Worm (Caenorhabditis elegans) whole organism, young adult: ENCODE data around the gene mrps-26.
A peak's percentile ranks its signal among the peaks of the same experiment; 100 is the strongest.

Experiments used
- C17E4.6 ChIP-seq: fragments of 200-800 bp; sonication (Bioruptor generic); IDR thresholded peaks from 2 replicates; pipeline ENCODE4 v1.3.6; 2022; ENCODE audit warnings: missing genetic modification reagents, missing genetic modification characterization, missing compliant biosample characterization
- F22D6.2 ChIP-seq: sonication (generic microtip); optimal IDR thresholded peaks from 2 replicates; lab custom pipeline; 2016; ENCODE audit warnings: mild to moderate bottlenecking, missing genetic modification characterization, missing compliant biosample characterization
- F23B12.7 ChIP-seq: sonication (generic microtip); optimal IDR thresholded peaks from 2 replicates; lab custom pipeline; 2017; ENCODE audit warnings: missing genetic modification characterization, mild to moderate bottlenecking, missing compliant biosample characterization, antibody characterized with exemption, moderate library complexity; ENCODE audit not compliant: insufficient read depth
- F33H1.4 ChIP-seq: fragments of 200-800 bp; sonication (Bioruptor generic); IDR thresholded peaks from 2 replicates; pipeline ENCODE4 v1.3.6; 2022; ENCODE audit warnings: missing genetic modification reagents, missing genetic modification characterization, missing compliant biosample characterization
- F57A8.1 ChIP-seq: fragments of 200-800 bp; sonication (Bioruptor generic); optimal IDR thresholded peaks from 2 replicates; lab custom pipeline; 2018; ENCODE audit warnings: mild to moderate bottlenecking, missing genetic modification characterization, moderate library complexity, missing compliant biosample characterization
- F57C9.4 ChIP-seq: sonication (generic microtip); optimal IDR thresholded peaks from 2 replicates; lab custom pipeline; 2017; ENCODE audit warnings: mild to moderate bottlenecking, missing genetic modification characterization, missing compliant biosample characterization
- aptf-2 ChIP-seq: fragments of 200-800 bp; sonication (Bioruptor generic); conservative IDR thresholded peaks from 2 replicates; pipeline ENCODE4 v1.3.6; 2022; ENCODE audit warnings: missing genetic modification reagents, missing genetic modification characterization, missing compliant biosample characterization
- athp-1 ChIP-seq: sonication (generic microtip); optimal IDR thresholded peaks from 2 replicates; lab custom pipeline; 2017; ENCODE audit warnings: mild to moderate bottlenecking, missing genetic modification characterization, missing compliant biosample characterization
- attf-3 ChIP-seq: fragments of 200-800 bp; sonication (Bioruptor generic); conservative IDR thresholded peaks from 2 replicates; pipeline ENCODE4 v1.3.6; 2022; ENCODE audit warnings: missing genetic modification reagents, missing genetic modification characterization, missing compliant biosample characterization
- attf-5 ChIP-seq: fragments of 200-800 bp; sonication (Bioruptor generic); optimal IDR thresholded peaks from 2 replicates; lab custom pipeline; 2018; ENCODE audit warnings: mild to moderate bottlenecking, missing genetic modification characterization, missing compliant biosample characterization
- attf-6 ChIP-seq: fragments of 200-800 bp; sonication (Bioruptor generic); IDR thresholded peaks from 2 replicates; pipeline ENCODE4 v1.3.6; 2022; ENCODE audit warnings: missing genetic modification reagents, missing genetic modification characterization, missing compliant biosample characterization
- bed-1 ChIP-seq: fragments of 200-800 bp; sonication (Bioruptor generic); IDR thresholded peaks from 2 replicates; pipeline ENCODE4 v1.3.6; 2022; ENCODE audit warnings: missing genetic modification reagents, missing genetic modification characterization, missing compliant biosample characterization
- bed-2 ChIP-seq: fragments of 200-800 bp; sonication (Bioruptor generic); IDR thresholded peaks from 2 replicates; pipeline ENCODE4 v1.3.6; 2022; ENCODE audit warnings: missing genetic modification reagents, missing genetic modification characterization, missing compliant biosample characterization
- dox-1 ChIP-seq: fragments of 200-800 bp; sonication (Bioruptor generic); IDR thresholded peaks from 2 replicates; pipeline ENCODE4 v1.3.6; 2022; ENCODE audit warnings: missing genetic modification reagents, missing genetic modification characterization, missing compliant biosample characterization
- efl-1 ChIP-seq: fragments of 150-350 bp; optimal IDR thresholded peaks from 2 replicates; lab custom pipeline; 2014; ENCODE audit warnings: missing biosample characterization, missing genetic modification reagents, missing genetic modification characterization
- ekl-4 ChIP-seq: fragments of 200-800 bp; sonication (Bioruptor generic); IDR thresholded peaks from 2 replicates; pipeline ENCODE4 v1.3.6; 2022; ENCODE audit warnings: missing genetic modification reagents, missing genetic modification characterization, missing compliant biosample characterization
- ets-4 ChIP-seq: fragments of 200-800 bp; sonication (Bioruptor generic); optimal IDR thresholded peaks from 2 replicates; lab custom pipeline; 2018; ENCODE audit warnings: mild to moderate bottlenecking, missing genetic modification characterization, missing compliant biosample characterization
- fkh-3 ChIP-seq: sonication (generic microtip); optimal IDR thresholded peaks from 2 replicates; lab custom pipeline; 2016; ENCODE audit warnings: mild to moderate bottlenecking, missing genetic modification characterization, missing compliant biosample characterization
- gei-17 ChIP-seq: fragments of 200-800 bp; sonication (Bioruptor generic); optimal IDR thresholded peaks from 2 replicates; lab custom pipeline; 2018; ENCODE audit warnings: mild to moderate bottlenecking, missing genetic modification characterization, missing compliant biosample characterization
- hlh-12 ChIP-seq: sonication (generic microtip); optimal IDR thresholded peaks from 2 replicates; lab custom pipeline; 2016; ENCODE audit warnings: missing genetic modification characterization, missing compliant biosample characterization
- hmg-1.2 ChIP-seq: fragments of 200-800 bp; sonication (Bioruptor generic); IDR thresholded peaks from 2 replicates; pipeline ENCODE4 v1.3.6; 2022; ENCODE audit warnings: missing genetic modification reagents, missing genetic modification characterization, missing compliant biosample characterization
- hmg-20 ChIP-seq: fragments of 200-800 bp; sonication (Bioruptor generic); IDR thresholded peaks from 2 replicates; pipeline ENCODE4 v1.3.6; 2022; ENCODE audit warnings: missing genetic modification reagents, missing genetic modification characterization, missing compliant biosample characterization
- hsf-1 ChIP-seq: fragments of 200-800 bp; sonication (Bioruptor generic); IDR thresholded peaks from 2 replicates; pipeline ENCODE4 v1.3.6; 2022; ENCODE audit warnings: missing genetic modification reagents, missing genetic modification characterization, missing compliant biosample characterization
- lin-35 ChIP-seq, 3 experiments: fragments of 150-350 bp in 2 of 3; sonication (generic microtip) in 1 of 3; optimal IDR thresholded peaks; 2 replicates each; lab custom pipeline; 2014 to 2018; ENCODE audit warnings: missing biosample characterization in 3 of 3, missing genetic modification characterization in 3 of 3, missing genetic modification reagents in 3 of 3
- lin-54 ChIP-seq: fragments of 200-800 bp; sonication (Bioruptor generic); optimal IDR thresholded peaks from 2 replicates; lab custom pipeline; 2018; ENCODE audit warnings: mild to moderate bottlenecking, missing genetic modification characterization, missing compliant biosample characterization
- lir-1 ChIP-seq: fragments of 200-800 bp; sonication (Bioruptor generic); conservative IDR thresholded peaks from 2 replicates; pipeline ENCODE4 v1.3.6; 2022; ENCODE audit warnings: missing genetic modification reagents, missing genetic modification characterization, missing compliant biosample characterization
- lsl-1 ChIP-seq: fragments of 200-800 bp; sonication (Bioruptor generic); optimal IDR thresholded peaks from 2 replicates; lab custom pipeline; 2018; ENCODE audit warnings: mild to moderate bottlenecking, missing genetic modification characterization, moderate library complexity, missing compliant biosample characterization
- madf-6 ChIP-seq: fragments of 200-800 bp; sonication (Bioruptor generic); IDR thresholded peaks from 2 replicates; pipeline ENCODE4 v1.3.6; 2022; ENCODE audit warnings: missing genetic modification reagents, missing genetic modification characterization, missing compliant biosample characterization
- madf-8 ChIP-seq: fragments of 200-800 bp; sonication (Bioruptor generic); conservative IDR thresholded peaks from 2 replicates; pipeline ENCODE4 v1.3.6; 2022; ENCODE audit warnings: missing genetic modification reagents, missing genetic modification characterization, missing compliant biosample characterization
- mes-4 ChIP-seq: sonication (generic microtip); optimal IDR thresholded peaks from 2 replicates; lab custom pipeline; 2016; ENCODE audit warnings: missing genotype, missing genetic modification characterization, missing compliant biosample characterization
- nfya-2 ChIP-seq: fragments of 200-800 bp; sonication (Bioruptor generic); IDR thresholded peaks from 2 replicates; pipeline ENCODE4 v1.3.6; 2022; ENCODE audit warnings: missing genetic modification reagents, missing genetic modification characterization, missing compliant biosample characterization
- nfyb-1 ChIP-seq: fragments of 200-800 bp; sonication (Bioruptor generic); IDR thresholded peaks from 2 replicates; pipeline ENCODE4 v1.3.6; 2022; ENCODE audit warnings: missing genetic modification reagents, missing genetic modification characterization, missing compliant biosample characterization
- nhr-27 ChIP-seq: fragments of 200-800 bp; sonication (Bioruptor generic); optimal IDR thresholded peaks from 2 replicates; lab custom pipeline; 2018; ENCODE audit warnings: mild to moderate bottlenecking, missing genetic modification characterization, moderate library complexity, missing compliant biosample characterization
- nhr-80 ChIP-seq: sonication (generic microtip); optimal IDR thresholded peaks from 2 replicates; lab custom pipeline; 2016; ENCODE audit warnings: missing genetic modification characterization, missing compliant biosample characterization
- pbrm-1 ChIP-seq: fragments of 200-800 bp; sonication (Bioruptor generic); IDR thresholded peaks from 2 replicates; pipeline ENCODE4 v1.3.6; 2022; ENCODE audit warnings: missing genetic modification reagents, missing genetic modification characterization, missing compliant biosample characterization
- rcor-1 ChIP-seq: fragments of 200-800 bp; sonication (Bioruptor generic); IDR thresholded peaks from 2 replicates; pipeline ENCODE4 v1.3.6; 2022; ENCODE audit warnings: missing genetic modification reagents, missing genetic modification characterization, missing compliant biosample characterization
- rpc-1 ChIP-seq, 2 experiments: fragments of 150-350 bp in 1 of 2; sonication (generic microtip) in 1 of 2; optimal IDR thresholded peaks; 2 replicates each; lab custom pipeline; 2014 to 2018; ENCODE audit warnings: missing biosample characterization in 1 of 2, missing genetic modification characterization in 1 of 2, missing genetic modification reagents in 1 of 2, missing genotype in 1 of 2
- sdz-38 ChIP-seq: sonication (generic microtip); optimal IDR thresholded peaks from 2 replicates; lab custom pipeline; 2016; ENCODE audit warnings: missing genotype, missing genetic modification characterization, missing compliant biosample characterization
- snpc-3.4 ChIP-seq: sonication (generic microtip); optimal IDR thresholded peaks from 2 replicates; lab custom pipeline; 2017; ENCODE audit warnings: missing genetic modification characterization, mild to moderate bottlenecking, missing compliant biosample characterization, antibody characterized with exemption, moderate library complexity, missing genotype, missing genetic modification reagents
- tbx-9 ChIP-seq: sonication (generic microtip); optimal IDR thresholded peaks from 2 replicates; lab custom pipeline; 2016; ENCODE audit warnings: borderline replicate concordance, missing genetic modification characterization, inconsistent platforms, missing compliant biosample characterization
- xnd-1 ChIP-seq: sonication (generic microtip); optimal IDR thresholded peaks from 2 replicates; lab custom pipeline; 2016; ENCODE audit warnings: missing genotype, missing genetic modification reagents, missing genetic modification characterization, missing compliant biosample characterization
- zim-3 ChIP-seq: sonication (generic microtip); optimal IDR thresholded peaks from 2 replicates; lab custom pipeline; 2017; ENCODE audit warnings: mild to moderate bottlenecking, missing genetic modification characterization, moderate library complexity, missing compliant biosample characterization
- ztf-22 ChIP-seq: fragments of 200-800 bp; sonication (Bioruptor generic); optimal IDR thresholded peaks from 2 replicates; lab custom pipeline; 2018; ENCODE audit warnings: mild to moderate bottlenecking, missing genetic modification characterization, moderate library complexity, missing compliant biosample characterization
- ztf-28 ChIP-seq: fragments of 200-800 bp; sonication (Bioruptor generic); IDR thresholded peaks from 2 replicates; pipeline ENCODE4 v1.3.6; 2022; ENCODE audit warnings: missing genetic modification reagents, missing genetic modification characterization, missing compliant biosample characterization

The mrps-26 gene

ce11 chrIII:5245067-5245466 lies 10.7 kb downstream of the mrps-26 start:
- TF ChIP-seq hlh-12 (tag; lab: Kevin White, UChicago) (no peak), F33H1.4 (GFP tag; lab: Robert Waterston, UW) (no peak), hmg-1.2 (GFP tag; lab: Robert Waterston, UW) (no peak), madf-8 (GFP tag; lab: Robert Waterston, UW) (no peak), F23B12.7 (tag; lab: Kevin White, UChicago) (no peak), mes-4 (tag; lab: Kevin White, UChicago) (no peak), fkh-3 (tag; lab: Kevin White, UChicago) (no peak), lir-1 (GFP tag; lab: Robert Waterston, UW) (no peak), xnd-1 (tag; lab: Kevin White, UChicago) (no peak), attf-5 (GFP tag; lab: Kevin White, UChicago) (no peak), hmg-20 (GFP tag; lab: Robert Waterston, UW) (no peak), ets-4 (GFP tag; lab: Kevin White, UChicago) (no peak), ekl-4 (GFP tag; lab: Robert Waterston, UW) (no peak), lin-54 (GFP tag; lab: Kevin White, UChicago) (no peak), madf-6 (GFP tag; lab: Robert Waterston, UW) (no peak), bed-2 (GFP tag; lab: Robert Waterston, UW) (no peak), nfya-2 (GFP tag; lab: Robert Waterston, UW) (no peak), nhr-80 (tag; lab: Kevin White, UChicago) (no peak)

ce11 chrIII:5248706-5249105 lies 14.3 kb downstream of the mrps-26 start:
- TF ChIP-seq rpc-1 (optimal IDR thresholded peaks at IDR 0.05; lab: Kevin White, UChicago) (no peak), rpc-1 (tag; optimal IDR thresholded peaks at IDR 0.05; lab: Kevin White, UChicago) (no peak), sdz-38 (tag; lab: Kevin White, UChicago) (no peak), zim-3 (tag; lab: Kevin White, UChicago) (no peak), hmg-1.2 (GFP tag; lab: Robert Waterston, UW) (no peak), rcor-1 (GFP tag; lab: Robert Waterston, UW) (no peak), F22D6.2 (tag; lab: Kevin White, UChicago) (no peak), madf-8 (GFP tag; lab: Robert Waterston, UW) (no peak), nhr-27 (tag; lab: Kevin White, UChicago) (no peak), snpc-3.4 (tag; lab: Kevin White, UChicago) (no peak), lin-35 (GFP tag; optimal IDR thresholded peaks at IDR 0.05; lab: Kevin White, UChicago) (no peak), tbx-9 (tag; lab: Kevin White, UChicago) (no peak), pbrm-1 (GFP tag; lab: Robert Waterston, UW) (no peak)

DNA sequence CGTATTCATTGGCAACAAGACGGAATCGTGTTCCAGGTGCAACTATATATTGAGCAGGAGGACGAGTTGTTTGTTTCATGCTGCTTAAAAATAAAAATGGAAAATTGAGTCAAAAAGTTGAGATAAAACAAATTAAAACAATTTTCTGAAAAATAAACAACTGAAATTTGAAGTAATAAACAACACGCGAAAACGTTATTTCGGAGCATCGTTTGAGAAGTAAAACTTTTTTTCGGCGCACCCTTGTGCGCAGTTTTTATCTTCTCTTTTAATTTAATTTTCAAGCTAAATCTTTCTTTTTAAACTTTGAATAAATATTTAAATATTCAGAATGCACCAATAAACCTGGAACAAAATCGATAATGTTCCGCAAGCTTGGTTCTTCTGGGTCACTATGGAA lies 19.7 kb downstream of the mrps-26 start, which contains the start of the genes sumv-1 and gop-1:
sumv-1 (minus strand) TSS at position 80 of the 400 bp plus-strand sequence.
gop-1 (plus strand) TSS at position 331 of the 400 bp plus-strand sequence.
- TF ChIP-seq attf-3 (GFP tag; lab: Robert Waterston, UW) (peak; percentile 83), athp-1 (no peak), gei-17 (GFP tag; lab: Kevin White, UChicago) (no peak), ztf-28 (GFP tag; lab: Robert Waterston, UW) (no peak)

ce11 chrIII:5258918-5259317 lies 24.5 kb downstream of the mrps-26 start, which contains the start of gene gop-2:
gop-2 (plus strand) TSS chrIII:5259023.
- TF ChIP-seq attf-6 (no peak), ztf-22 (GFP tag; lab: Kevin White, UChicago) (no peak), lin-54 (GFP tag; lab: Kevin White, UChicago) (no peak), bed-1 (GFP tag; lab: Robert Waterston, UW) (no peak), nfyb-1 (GFP tag; lab: Robert Waterston, UW) (no peak), F57A8.1 (GFP tag; lab: Kevin White, UChicago) (no peak), zim-3 (tag; lab: Kevin White, UChicago) (no peak), hsf-1 (GFP tag; lab: Robert Waterston, UW) (no peak), F23B12.7 (tag; lab: Kevin White, UChicago) (no peak), efl-1 (no peak), F57C9.4 (tag; lab: Kevin White, UChicago) (no peak), aptf-2 (GFP tag; lab: Robert Waterston, UW) (no peak), dox-1 (GFP tag; lab: Robert Waterston, UW) (no peak), tbx-9 (tag; lab: Kevin White, UChicago) (no peak), lsl-1 (no peak), C17E4.6 (GFP tag; lab: Robert Waterston, UW) (no peak)
